Worm (Caenorhabditis elegans) whole organism, L2 larva: ENCODE data around the gene T24H10.1.

Source experiments
- F13H6.1 ChIP-seq: sonication (generic microtip); optimal IDR thresholded peaks from 2 replicates; lab custom pipeline; 2016; ENCODE audit warnings: missing genetic modification characterization, missing compliant biosample characterization
- R02D3.7 ChIP-seq: fragments of 150-350 bp; optimal IDR thresholded peaks from 2 replicates; lab custom pipeline; 2014; ENCODE audit warnings: missing biosample characterization, missing genetic modification characterization
- Y55F3AM.14 ChIP-seq: fragments of 200-800 bp; sonication (Bioruptor generic); optimal IDR thresholded peaks from 2 replicates; lab custom pipeline; 2018; ENCODE audit warnings: mild to moderate bottlenecking, missing genetic modification characterization, missing compliant biosample characterization
- alr-1 ChIP-seq: fragments of 150-350 bp; optimal IDR thresholded peaks from 2 replicates; lab custom pipeline; 2014; ENCODE audit warnings: missing biosample characterization, missing genetic modification characterization
- aly-2 ChIP-seq: fragments of 150-350 bp; optimal IDR thresholded peaks from 2 replicates; lab custom pipeline; 2014; ENCODE audit warnings: missing biosample characterization, missing genetic modification characterization
- ama-1 ChIP-seq: fragments of 150-350 bp; optimal IDR thresholded peaks from 2 replicates; lab custom pipeline; 2018; ENCODE audit warnings: inconsistent platforms
- blmp-1 ChIP-seq: sonication (generic microtip); optimal IDR thresholded peaks from 2 replicates; lab custom pipeline; 2017; ENCODE audit warnings: missing genetic modification characterization, mild to moderate bottlenecking, missing compliant biosample characterization, antibody characterized with exemption, moderate library complexity; ENCODE audit not compliant: insufficient read depth
- ceh-82 ChIP-seq: fragments of 150-350 bp; optimal IDR thresholded peaks from 2 replicates; lab custom pipeline; 2014; ENCODE audit warnings: missing biosample characterization, missing genetic modification characterization
- crh-2 ChIP-seq: sonication (generic microtip); optimal IDR thresholded peaks from 2 replicates; lab custom pipeline; 2017; ENCODE audit warnings: missing biosample characterization, missing genetic modification characterization
- elt-1 ChIP-seq: fragments of 150-350 bp; optimal IDR thresholded peaks from 2 replicates; lab custom pipeline; 2014; ENCODE audit warnings: missing biosample characterization, missing genetic modification characterization
- elt-3 ChIP-seq: sonication (generic microtip); optimal IDR thresholded peaks from 2 replicates; lab custom pipeline; 2017; ENCODE audit warnings: missing biosample characterization, missing genetic modification characterization
- lin-11 ChIP-seq: fragments of 150-350 bp; sonication (generic microtip); optimal IDR thresholded peaks from 2 replicates; lab custom pipeline; 2014; ENCODE audit warnings: missing biosample characterization, missing genetic modification characterization, inconsistent platforms, mixed read lengths
- lin-13 ChIP-seq: fragments of 150-350 bp; optimal IDR thresholded peaks from 2 replicates; lab custom pipeline; 2014; ENCODE audit warnings: missing biosample characterization, missing genetic modification reagents, missing genetic modification characterization
- lin-39 ChIP-seq: fragments of 150-350 bp; optimal IDR thresholded peaks from 2 replicates; lab custom pipeline; 2014; ENCODE audit warnings: missing biosample characterization, missing genetic modification reagents, missing genetic modification characterization
- mab-5 ChIP-seq: fragments of 150-350 bp; optimal IDR thresholded peaks from 2 replicates; lab custom pipeline; 2014; ENCODE audit warnings: missing biosample characterization, missing genetic modification characterization
- mbf-1 ChIP-seq: sonication (generic microtip); optimal IDR thresholded peaks from 2 replicates; lab custom pipeline; 2017; ENCODE audit warnings: missing biosample characterization, missing genetic modification characterization
- mdl-1 ChIP-seq, 2 experiments: fragments of 150-350 bp in 1 of 2; sonication (generic microtip) in 1 of 2; optimal IDR thresholded peaks; 2 replicates each; lab custom pipeline; 2017; ENCODE audit warnings: missing biosample characterization in 2 of 2, missing genetic modification characterization in 2 of 2
- nhr-10 ChIP-seq: sonication (generic microtip); optimal IDR thresholded peaks from 2 replicates; lab custom pipeline; 2017; ENCODE audit warnings: missing biosample characterization, missing genetic modification characterization
- nhr-12 ChIP-seq: fragments of 150-350 bp; optimal IDR thresholded peaks from 2 replicates; lab custom pipeline; 2014; ENCODE audit warnings: missing biosample characterization, missing genetic modification characterization
- nhr-129 ChIP-seq: fragments of 150-350 bp; optimal IDR thresholded peaks from 2 replicates; lab custom pipeline; 2014; ENCODE audit warnings: missing biosample characterization, missing genetic modification characterization
- nhr-21 ChIP-seq: fragments of 150-350 bp; optimal IDR thresholded peaks from 2 replicates; lab custom pipeline; 2014; ENCODE audit warnings: missing biosample characterization, missing genetic modification characterization
- nhr-23 ChIP-seq: fragments of 150-350 bp; optimal IDR thresholded peaks from 2 replicates; lab custom pipeline; 2014; ENCODE audit warnings: missing biosample characterization, missing genetic modification reagents, missing genetic modification characterization
- nhr-237 ChIP-seq: fragments of 150-350 bp; optimal IDR thresholded peaks from 2 replicates; lab custom pipeline; 2014; ENCODE audit warnings: missing biosample characterization, missing genetic modification characterization
- nhr-25 ChIP-seq: fragments of 150-350 bp; sonication (generic microtip); optimal IDR thresholded peaks from 3 replicates; lab custom pipeline; 2014; ENCODE audit warnings: missing biosample characterization, missing genetic modification characterization
- nhr-6 ChIP-seq: fragments of 150-350 bp; optimal IDR thresholded peaks from 2 replicates; lab custom pipeline; 2014; ENCODE audit warnings: missing biosample characterization, missing genetic modification characterization
- nhr-77 ChIP-seq: fragments of 150-350 bp; optimal IDR thresholded peaks from 2 replicates; lab custom pipeline; 2014; ENCODE audit warnings: missing biosample characterization, missing genetic modification characterization
- peb-1 ChIP-seq: fragments of 150-350 bp; optimal IDR thresholded peaks from 2 replicates; lab custom pipeline; 2014; ENCODE audit warnings: missing biosample characterization, missing genetic modification characterization
- sem-4 ChIP-seq: fragments of 150-350 bp; optimal IDR thresholded peaks from 2 replicates; lab custom pipeline; 2014; ENCODE audit warnings: missing biosample characterization, missing genetic modification reagents, missing genetic modification characterization
- skn-1 ChIP-seq: sonication (generic microtip); optimal IDR thresholded peaks from 2 replicates; lab custom pipeline; 2017; ENCODE audit warnings: missing biosample characterization, missing genetic modification characterization
- sma-3 ChIP-seq: sonication (generic microtip); optimal IDR thresholded peaks from 2 replicates; lab custom pipeline; 2016; ENCODE audit warnings: missing genetic modification reagents, missing genetic modification characterization, missing compliant biosample characterization
- sma-9 ChIP-seq, 2 experiments: fragments of 150-350 bp in 1 of 2; sonication (generic microtip) in 1 of 2; optimal IDR thresholded peaks; 2 replicates each; lab custom pipeline; 2014 to 2016; ENCODE audit warnings: missing genetic modification characterization in 2 of 2, mild to moderate bottlenecking in 1 of 2, missing biosample characterization in 1 of 2, missing compliant biosample characterization in 1 of 2, missing genetic modification reagents in 1 of 2, moderate library complexity in 1 of 2
- snpc-4 ChIP-seq: fragments of 150-350 bp; optimal IDR thresholded peaks from 2 replicates; lab custom pipeline; 2014; ENCODE audit warnings: missing biosample characterization, missing genetic modification characterization
- unc-39 ChIP-seq: fragments of 150-350 bp; optimal IDR thresholded peaks from 2 replicates; lab custom pipeline; 2014; ENCODE audit warnings: missing biosample characterization, missing genetic modification characterization
- unc-55 ChIP-seq: fragments of 150-350 bp; sonication (generic microtip); optimal IDR thresholded peaks from 3 replicates; lab custom pipeline; 2014; ENCODE audit warnings: missing biosample characterization, missing genetic modification reagents, missing genetic modification characterization
- zag-1 ChIP-seq: fragments of 150-350 bp; optimal IDR thresholded peaks from 2 replicates; lab custom pipeline; 2014; ENCODE audit warnings: missing biosample characterization, missing genetic modification characterization
- ztf-1 ChIP-seq: fragments of 200-800 bp; sonication (Bioruptor generic); conservative IDR thresholded peaks from 2 replicates; pipeline ENCODE4 v1.3.6; 2022; ENCODE audit warnings: missing genetic modification characterization, missing compliant biosample characterization
- ztf-11 ChIP-seq: sonication (generic microtip); optimal IDR thresholded peaks from 2 replicates; lab custom pipeline; 2017; ENCODE audit warnings: missing biosample characterization, missing genetic modification characterization
- ztf-4 ChIP-seq: fragments of 150-350 bp; optimal IDR thresholded peaks from 2 replicates; lab custom pipeline; 2014; ENCODE audit warnings: missing biosample characterization, missing genetic modification characterization

T24H10.1 gene

ce11 chrII:9139172-9139700, 40.1 kb downstream of the T24H10.1 start, which contains the start of gene Y9C2UA.1:
Gene Y9C2UA.1 (plus strand): TSS chrII:9139650.
- TF ChIP-seq elt-3 = no peak
- TF ChIP-seq R02D3.7 (tag; lab: Kevin White, UChicago) = no peak
- TF ChIP-seq alr-1 (tag; lab: Kevin White, UChicago) = no peak
- TF ChIP-seq elt-1 (tag; lab: Kevin White, UChicago) = no peak
- TF ChIP-seq ztf-1 (GFP tag; lab: Robert Waterston, UW) = no peak
- no peak for TF ChIP-seq zag-1 (tag; lab: Kevin White, UChicago)
- TF ChIP-seq unc-55 (GFP tag; lab: Kevin White, UChicago) = no peak
- no peak for TF ChIP-seq mdl-1 (tag; optimal IDR thresholded peaks at IDR 0.05; lab: Kevin White, UChicago)
- no peak for TF ChIP-seq lin-13 (GFP tag; lab: Kevin White, UChicago)
- TF ChIP-seq ztf-4 = no peak
- TF ChIP-seq peb-1 = no peak
- TF ChIP-seq skn-1 (tag; lab: Kevin White, UChicago) = no peak
- TF ChIP-seq nhr-129 (tag; lab: Kevin White, UChicago) = no peak
- TF ChIP-seq nhr-6 = no peak
- no peak for TF ChIP-seq F13H6.1
- no peak for TF ChIP-seq sem-4

ce11 chrII:9141110-9141509, 41.9 kb downstream of the T24H10.1 start:
- TF ChIP-seq nhr-6 (no peak), nhr-10 (tag; lab: Kevin White, UChicago) (no peak), skn-1 (tag; lab: Kevin White, UChicago) (no peak), lin-13 (GFP tag; lab: Kevin White, UChicago) (no peak), elt-3 (no peak), aly-2 (tag; lab: Kevin White, UChicago) (no peak), ztf-11 (tag; lab: Kevin White, UChicago) (no peak), elt-1 (tag; lab: Kevin White, UChicago) (no peak), sma-3 (GFP tag; lab: Kevin White, UChicago) (no peak), lin-11 (tag; lab: Kevin White, UChicago) (no peak), ceh-82 (tag; lab: Kevin White, UChicago) (no peak), crh-2 (tag; lab: Kevin White, UChicago) (no peak), blmp-1 (tag; lab: Kevin White, UChicago) (no peak), nhr-12 (tag; lab: Kevin White, UChicago) (no peak), sem-4 (no peak), nhr-77 (tag; lab: Kevin White, UChicago) (no peak)
- TF ChIP-seq, all 48 proteins: peak for 0

ce11 chrII:9143795-9144194, 44.6 kb downstream of the T24H10.1 start:
- TF ChIP-seq ztf-11 (tag; lab: Kevin White, UChicago) (no peak), lin-13 (GFP tag; lab: Kevin White, UChicago) (no peak), sma-3 (GFP tag; lab: Kevin White, UChicago) (no peak), nhr-12 (tag; lab: Kevin White, UChicago) (no peak), crh-2 (tag; lab: Kevin White, UChicago) (no peak), R02D3.7 (tag; lab: Kevin White, UChicago) (no peak), nhr-129 (tag; lab: Kevin White, UChicago) (no peak), mbf-1 (tag; lab: Kevin White, UChicago) (no peak), ceh-82 (tag; lab: Kevin White, UChicago) (no peak), ama-1 (lab: Kevin White, UChicago) (no peak), sma-9 (GFP tag; optimal IDR thresholded peaks at IDR 0.05; lab: Kevin White, UChicago) (no peak), sma-9 (tag; optimal IDR thresholded peaks at IDR 0.05; lab: Kevin White, UChicago) (no peak), snpc-4 (tag; lab: Kevin White, UChicago) (no peak), nhr-21 (tag; lab: Kevin White, UChicago) (no peak), blmp-1 (tag; lab: Kevin White, UChicago) (no peak), lin-39 (tag; lab: Kevin White, UChicago) (no peak), elt-1 (tag; lab: Kevin White, UChicago) (no peak)
- TF ChIP-seq, all 48 proteins: peak for 0

DNA sequence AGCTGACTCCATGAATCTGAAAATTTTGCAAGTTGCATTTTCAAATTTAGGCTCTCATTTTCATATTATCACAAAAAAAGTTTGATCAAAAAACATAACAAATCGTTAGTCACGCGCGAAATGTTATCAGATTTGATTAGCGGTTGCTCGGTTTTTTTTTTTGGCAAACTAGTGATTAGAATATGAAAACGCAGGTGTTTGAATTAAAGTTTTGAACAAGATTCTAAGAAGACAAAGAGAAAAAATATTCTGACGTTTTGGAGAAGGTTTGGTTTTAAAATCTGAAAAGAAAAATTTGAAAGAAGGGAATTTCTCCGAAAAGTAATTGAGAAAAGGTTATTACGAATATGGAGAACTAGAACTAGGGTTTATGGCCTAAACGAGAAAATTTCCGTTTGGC, 45.2 kb downstream of the T24H10.1 start:
- no peak for TF ChIP-seq sma-3 (GFP tag; lab: Kevin White, UChicago)
- no peak for TF ChIP-seq alr-1 (tag; lab: Kevin White, UChicago)
- no peak for TF ChIP-seq nhr-25 (tag; lab: Kevin White, UChicago)
- TF ChIP-seq snpc-4 (tag; lab: Kevin White, UChicago) = no peak
- no peak for TF ChIP-seq mab-5 (tag; lab: Kevin White, UChicago)
- TF ChIP-seq aly-2 (tag; lab: Kevin White, UChicago) = no peak
- TF ChIP-seq Y55F3AM.14 = no peak
- no peak for TF ChIP-seq sma-9 (GFP tag; optimal IDR thresholded peaks at IDR 0.05; lab: Kevin White, UChicago)
- no peak for TF ChIP-seq sma-9 (tag; optimal IDR thresholded peaks at IDR 0.05; lab: Kevin White, UChicago)
- TF ChIP-seq ama-1 (lab: Kevin White, UChicago) = no peak
- TF ChIP-seq F13H6.1 = no peak
- TF ChIP-seq nhr-237 = no peak
- no peak for TF ChIP-seq nhr-23 (tag; lab: Kevin White, UChicago)
- no peak for TF ChIP-seq unc-39 (tag; lab: Kevin White, UChicago)
